Worm (Caenorhabditis elegans) whole organism, L2 larva: ENCODE data around the gene B0563.5.
A peak's percentile ranks its signal among the peaks of the same experiment; 100 is the strongest.

Experiments
- C34F6.9 ChIP-seq: fragments of 150-350 bp; optimal IDR thresholded peaks from 2 replicates; lab custom pipeline; 2014; ENCODE audit warnings: missing biosample characterization, missing genetic modification characterization
- F13H6.1 ChIP-seq: sonication (generic microtip); optimal IDR thresholded peaks from 2 replicates; lab custom pipeline; 2016; ENCODE audit warnings: missing genetic modification characterization, missing compliant biosample characterization
- R02D3.7 ChIP-seq: fragments of 150-350 bp; optimal IDR thresholded peaks from 2 replicates; lab custom pipeline; 2014; ENCODE audit warnings: missing biosample characterization, missing genetic modification characterization
- Y55F3AM.14 ChIP-seq: fragments of 200-800 bp; sonication (Bioruptor generic); optimal IDR thresholded peaks from 2 replicates; lab custom pipeline; 2018; ENCODE audit warnings: mild to moderate bottlenecking, missing genetic modification characterization, missing compliant biosample characterization
- ZK546.5 ChIP-seq: sonication (generic microtip); optimal IDR thresholded peaks from 2 replicates; lab custom pipeline; 2017; ENCODE audit warnings: missing biosample characterization, missing genetic modification characterization
- aly-2 ChIP-seq: fragments of 150-350 bp; optimal IDR thresholded peaks from 2 replicates; lab custom pipeline; 2014; ENCODE audit warnings: missing biosample characterization, missing genetic modification characterization
- blmp-1 ChIP-seq: sonication (generic microtip); optimal IDR thresholded peaks from 2 replicates; lab custom pipeline; 2017; ENCODE audit warnings: missing genetic modification characterization, mild to moderate bottlenecking, missing compliant biosample characterization, antibody characterized with exemption, moderate library complexity; ENCODE audit not compliant: insufficient read depth
- ceh-82 ChIP-seq: fragments of 150-350 bp; optimal IDR thresholded peaks from 2 replicates; lab custom pipeline; 2014; ENCODE audit warnings: missing biosample characterization, missing genetic modification characterization
- crh-2 ChIP-seq: sonication (generic microtip); optimal IDR thresholded peaks from 2 replicates; lab custom pipeline; 2017; ENCODE audit warnings: missing biosample characterization, missing genetic modification characterization
- dmd-4 ChIP-seq: sonication (generic microtip); optimal IDR thresholded peaks from 2 replicates; lab custom pipeline; 2017; ENCODE audit warnings: missing biosample characterization, missing genetic modification characterization
- egl-27 ChIP-seq: sonication (generic microtip); optimal IDR thresholded peaks from 3 replicates; lab custom pipeline; 2017; ENCODE audit warnings: missing biosample characterization, missing genetic modification reagents, missing genetic modification characterization
- fos-1 ChIP-seq: fragments of 150-350 bp; optimal IDR thresholded peaks from 2 replicates; lab custom pipeline; 2014; ENCODE audit warnings: missing biosample characterization, missing genetic modification characterization
- gmeb-1 ChIP-seq: fragments of 150-350 bp; optimal IDR thresholded peaks from 2 replicates; lab custom pipeline; 2014; ENCODE audit warnings: missing biosample characterization, missing genetic modification characterization
- lin-11 ChIP-seq: fragments of 150-350 bp; sonication (generic microtip); optimal IDR thresholded peaks from 2 replicates; lab custom pipeline; 2014; ENCODE audit warnings: missing biosample characterization, missing genetic modification characterization, inconsistent platforms, mixed read lengths
- lin-13 ChIP-seq: fragments of 150-350 bp; optimal IDR thresholded peaks from 2 replicates; lab custom pipeline; 2014; ENCODE audit warnings: missing biosample characterization, missing genetic modification reagents, missing genetic modification characterization
- lsy-2 ChIP-seq, 2 experiments: fragments of 150-350 bp in 1 of 2; sonication (generic microtip) in 1 of 2; optimal IDR thresholded peaks; 2 replicates each; lab custom pipeline; 2014 to 2017; ENCODE audit warnings: missing biosample characterization in 2 of 2, missing genetic modification characterization in 2 of 2
- mab-5 ChIP-seq: fragments of 150-350 bp; optimal IDR thresholded peaks from 2 replicates; lab custom pipeline; 2014; ENCODE audit warnings: missing biosample characterization, missing genetic modification characterization
- mbf-1 ChIP-seq: sonication (generic microtip); optimal IDR thresholded peaks from 2 replicates; lab custom pipeline; 2017; ENCODE audit warnings: missing biosample characterization, missing genetic modification characterization
- mdl-1 ChIP-seq, 2 experiments: fragments of 150-350 bp in 1 of 2; sonication (generic microtip) in 1 of 2; optimal IDR thresholded peaks; 2 replicates each; lab custom pipeline; 2017; ENCODE audit warnings: missing biosample characterization in 2 of 2, missing genetic modification characterization in 2 of 2
- nhr-10 ChIP-seq: sonication (generic microtip); optimal IDR thresholded peaks from 2 replicates; lab custom pipeline; 2017; ENCODE audit warnings: missing biosample characterization, missing genetic modification characterization
- nhr-11 ChIP-seq: fragments of 150-350 bp; optimal IDR thresholded peaks from 2 replicates; lab custom pipeline; 2014; ENCODE audit warnings: missing biosample characterization, missing genetic modification characterization
- nhr-12 ChIP-seq: fragments of 150-350 bp; optimal IDR thresholded peaks from 2 replicates; lab custom pipeline; 2014; ENCODE audit warnings: missing biosample characterization, missing genetic modification characterization
- nhr-129 ChIP-seq: fragments of 150-350 bp; optimal IDR thresholded peaks from 2 replicates; lab custom pipeline; 2014; ENCODE audit warnings: missing biosample characterization, missing genetic modification characterization
- nhr-21 ChIP-seq: fragments of 150-350 bp; optimal IDR thresholded peaks from 2 replicates; lab custom pipeline; 2014; ENCODE audit warnings: missing biosample characterization, missing genetic modification characterization
- nhr-23 ChIP-seq: fragments of 150-350 bp; optimal IDR thresholded peaks from 2 replicates; lab custom pipeline; 2014; ENCODE audit warnings: missing biosample characterization, missing genetic modification reagents, missing genetic modification characterization
- nhr-237 ChIP-seq: fragments of 150-350 bp; optimal IDR thresholded peaks from 2 replicates; lab custom pipeline; 2014; ENCODE audit warnings: missing biosample characterization, missing genetic modification characterization
- nhr-6 ChIP-seq: fragments of 150-350 bp; optimal IDR thresholded peaks from 2 replicates; lab custom pipeline; 2014; ENCODE audit warnings: missing biosample characterization, missing genetic modification characterization
- nhr-77 ChIP-seq: fragments of 150-350 bp; optimal IDR thresholded peaks from 2 replicates; lab custom pipeline; 2014; ENCODE audit warnings: missing biosample characterization, missing genetic modification characterization
- sem-4 ChIP-seq: fragments of 150-350 bp; optimal IDR thresholded peaks from 2 replicates; lab custom pipeline; 2014; ENCODE audit warnings: missing biosample characterization, missing genetic modification reagents, missing genetic modification characterization
- sma-9 ChIP-seq, 2 experiments: fragments of 150-350 bp in 1 of 2; sonication (generic microtip) in 1 of 2; optimal IDR thresholded peaks; 2 replicates each; lab custom pipeline; 2014 to 2016; ENCODE audit warnings: missing genetic modification characterization in 2 of 2, mild to moderate bottlenecking in 1 of 2, missing biosample characterization in 1 of 2, missing compliant biosample characterization in 1 of 2, missing genetic modification reagents in 1 of 2, moderate library complexity in 1 of 2
- unc-55 ChIP-seq: fragments of 150-350 bp; sonication (generic microtip); optimal IDR thresholded peaks from 3 replicates; lab custom pipeline; 2014; ENCODE audit warnings: missing biosample characterization, missing genetic modification reagents, missing genetic modification characterization
- unc-62 ChIP-seq: fragments of 150-350 bp; optimal IDR thresholded peaks from 2 replicates; lab custom pipeline; 2014; ENCODE audit warnings: missing biosample characterization, missing genetic modification reagents, missing genetic modification characterization
- zag-1 ChIP-seq: fragments of 150-350 bp; optimal IDR thresholded peaks from 2 replicates; lab custom pipeline; 2014; ENCODE audit warnings: missing biosample characterization, missing genetic modification characterization
- ztf-1 ChIP-seq: fragments of 200-800 bp; sonication (Bioruptor generic); conservative IDR thresholded peaks from 2 replicates; pipeline ENCODE4 v1.3.6; 2022; ENCODE audit warnings: missing genetic modification characterization, missing compliant biosample characterization

The B0563.5 gene

ce11 chrX:9154216-9154615, 8.3 kb downstream of the B0563.5 start, which contains the start of gene B0563.7:
B0563.7 (minus strand) TSS chrX:9154316.
- no peak for TF ChIP-seq dmd-4 (tag; lab: Kevin White, UChicago)
- TF ChIP-seq lin-13 (GFP tag; lab: Kevin White, UChicago): no peak
- TF ChIP-seq mab-5 (tag; lab: Kevin White, UChicago): no peak
- no peak for TF ChIP-seq nhr-237
- no peak for TF ChIP-seq ceh-82 (tag; lab: Kevin White, UChicago)
- no peak for TF ChIP-seq fos-1 (tag; lab: Kevin White, UChicago)
- no peak for TF ChIP-seq nhr-6 (tag; lab: Kevin White, UChicago)
- no peak for TF ChIP-seq ztf-1 (GFP tag; lab: Robert Waterston, UW)
- no peak for TF ChIP-seq nhr-21 (tag; lab: Kevin White, UChicago)
- no peak for TF ChIP-seq Y55F3AM.14 (GFP tag; lab: Kevin White, UChicago)
- no peak for TF ChIP-seq nhr-10
- TF ChIP-seq sem-4: no peak
- no peak for TF ChIP-seq lsy-2 (tag; optimal IDR thresholded peaks at IDR 0.05; lab: Kevin White, UChicago)
- TF ChIP-seq nhr-12 (tag; lab: Kevin White, UChicago): no peak
- no peak for TF ChIP-seq unc-55 (GFP tag; lab: Kevin White, UChicago)

ce11 chrX:9155751-9156150, 9.8 kb downstream of the B0563.5 start:
- TF ChIP-seq F13H6.1 (tag; lab: Kevin White, UChicago) (no peak), fos-1 (tag; lab: Kevin White, UChicago) (peak; percentile 20), unc-55 (GFP tag; lab: Kevin White, UChicago) (no peak), aly-2 (tag; lab: Kevin White, UChicago) (no peak)
- TF ChIP-seq, all 48 proteins: peak for 1

- TF ChIP-seq unc-62 (GFP tag; lab: Kevin White, UChicago) (no peak), F13H6.1 (tag; lab: Kevin White, UChicago) (peak; percentile 67), nhr-129 (tag; lab: Kevin White, UChicago) (peak; percentile 71), sem-4 (peak; percentile 23), ZK546.5 (tag; lab: Kevin White, UChicago) (no peak), R02D3.7 (tag; lab: Kevin White, UChicago) (no peak), sma-9 (GFP tag; optimal IDR thresholded peaks at IDR 0.05; lab: Kevin White, UChicago) (peak; percentile 52), sma-9 (tag; optimal IDR thresholded peaks at IDR 0.05; lab: Kevin White, UChicago) (no peak), mbf-1 (tag; lab: Kevin White, UChicago) (no peak)
- TF ChIP-seq, all 48 proteins: peak for 4
Observed at ce11 chrX:9161253-9161904, 15.4 kb downstream of the B0563.5 start.

DNA sequence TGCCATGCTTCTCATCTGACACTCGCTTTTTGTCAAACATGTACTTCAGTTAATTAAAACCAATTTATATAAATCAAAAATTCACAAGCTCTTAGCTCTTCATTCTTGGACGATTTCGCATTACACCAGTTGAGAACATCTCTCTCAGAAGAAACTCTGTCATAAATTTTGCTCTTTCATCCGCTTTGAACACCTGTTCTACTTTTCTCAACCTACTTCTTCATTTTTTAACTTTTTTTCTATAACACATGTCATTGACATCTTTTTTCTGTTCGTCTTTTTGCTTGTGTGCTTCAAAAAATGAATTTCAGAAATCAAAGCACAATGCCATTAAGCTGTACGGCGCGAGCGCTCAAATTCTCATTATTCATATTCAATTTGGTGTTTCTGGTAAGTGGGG, 16.9 kb downstream of the B0563.5 start, which contains the start of gene tsp-11:
TSS of gene tsp-11 (plus strand) at position 301 of the 400 bp plus-strand sequence.
- TF ChIP-seq nhr-77 (tag; lab: Kevin White, UChicago) (no peak), fos-1 (tag; lab: Kevin White, UChicago) (no peak), nhr-23 (no peak), egl-27 (tag; lab: Kevin White, UChicago) (no peak), gmeb-1 (no peak), mdl-1 (tag; optimal IDR thresholded peaks at IDR 0.05; lab: Kevin White, UChicago) (no peak), C34F6.9 (no peak), nhr-6 (tag; lab: Kevin White, UChicago) (no peak), unc-62 (GFP tag; lab: Kevin White, UChicago) (no peak), nhr-12 (tag; lab: Kevin White, UChicago) (no peak), lin-11 (tag; lab: Kevin White, UChicago) (no peak), mbf-1 (tag; lab: Kevin White, UChicago) (no peak), nhr-11 (tag; lab: Kevin White, UChicago) (no peak), ceh-82 (tag; lab: Kevin White, UChicago) (no peak), ZK546.5 (tag; lab: Kevin White, UChicago) (no peak), crh-2 (no peak), blmp-1 (tag; lab: Kevin White, UChicago) (no peak), zag-1 (tag; lab: Kevin White, UChicago) (no peak), sma-9 (GFP tag; optimal IDR thresholded peaks at IDR 0.05; lab: Kevin White, UChicago) (no peak), sma-9 (tag; optimal IDR thresholded peaks at IDR 0.05; lab: Kevin White, UChicago) (no peak), nhr-237 (no peak)
